Worm (Caenorhabditis elegans) whole organism, mixed stage, embryonic: ENCODE data around the gene T04G9.4.

ENCODE experiments used
- M03D4.4 ChIP-seq: sonication (generic microtip); optimal IDR thresholded peaks from 2 replicates; lab custom pipeline; 2017; ENCODE audit warnings: mild to moderate bottlenecking, missing genetic modification characterization, missing compliant biosample characterization
- bed-3 ChIP-seq: fragments of 200-800 bp; sonication (Bioruptor generic); optimal IDR thresholded peaks from 3 replicates; lab custom pipeline; 2018; ENCODE audit warnings: mild to moderate bottlenecking, missing genetic modification characterization, moderate library complexity, missing compliant biosample characterization
- blmp-1 ChIP-seq: fragments of 150-350 bp; optimal IDR thresholded peaks from 2 replicates; lab custom pipeline; 2014; ENCODE audit warnings: missing biosample characterization, missing genetic modification characterization
- ceh-39 ChIP-seq: fragments of 150-350 bp; optimal IDR thresholded peaks from 2 replicates; lab custom pipeline; 2014; ENCODE audit warnings: missing biosample characterization, missing genetic modification characterization
- ceh-43 ChIP-seq: fragments of 200-800 bp; sonication (Bioruptor generic); optimal IDR thresholded peaks from 2 replicates; lab custom pipeline; 2018; ENCODE audit warnings: mild to moderate bottlenecking, missing genetic modification characterization, moderate library complexity, missing compliant biosample characterization
- ceh-83 ChIP-seq: fragments of 200-800 bp; sonication (Bioruptor generic); optimal IDR thresholded peaks from 2 replicates; lab custom pipeline; 2018; ENCODE audit warnings: mild to moderate bottlenecking, missing genetic modification characterization, missing compliant biosample characterization
- ces-1 ChIP-seq: fragments of 150-350 bp; optimal IDR thresholded peaks from 2 replicates; lab custom pipeline; 2014; ENCODE audit warnings: missing biosample characterization, missing genetic modification reagents, missing genetic modification characterization
- cnd-1 ChIP-seq: fragments of 200-800 bp; sonication (Bioruptor generic); optimal IDR thresholded peaks from 2 replicates; lab custom pipeline; 2018; ENCODE audit warnings: mild to moderate bottlenecking, missing genetic modification characterization, missing compliant biosample characterization
- drap-1 ChIP-seq: fragments of 200-800 bp; sonication (Bioruptor generic); optimal IDR thresholded peaks from 3 replicates; lab custom pipeline; 2018; ENCODE audit warnings: mild to moderate bottlenecking, missing genetic modification characterization, missing compliant biosample characterization
- elt-1 ChIP-seq: sonication (generic microtip); optimal IDR thresholded peaks from 2 replicates; lab custom pipeline; 2017; ENCODE audit warnings: missing genetic modification characterization, mild to moderate bottlenecking, missing compliant biosample characterization, antibody characterized with exemption, moderate library complexity, borderline replicate concordance; ENCODE audit not compliant: insufficient read depth
- elt-3 ChIP-seq: fragments of 150-350 bp; optimal IDR thresholded peaks from 2 replicates; lab custom pipeline; 2014; ENCODE audit warnings: missing biosample characterization, missing genetic modification characterization
- flh-1 ChIP-seq: fragments of 200-800 bp; sonication (Bioruptor generic); optimal IDR thresholded peaks from 2 replicates; lab custom pipeline; 2018; ENCODE audit warnings: mild to moderate bottlenecking, missing genetic modification characterization, moderate library complexity, missing compliant biosample characterization
- ham-2 ChIP-seq: fragments of 200-800 bp; sonication (Bioruptor generic); optimal IDR thresholded peaks from 2 replicates; lab custom pipeline; 2018; ENCODE audit warnings: mild to moderate bottlenecking, missing genetic modification characterization, missing compliant biosample characterization
- hlh-1 ChIP-seq: fragments of 150-350 bp; optimal IDR thresholded peaks from 2 replicates; lab custom pipeline; 2014; ENCODE audit warnings: missing biosample characterization, missing genetic modification reagents, missing genetic modification characterization
- lin-13 ChIP-seq: fragments of 150-350 bp; optimal IDR thresholded peaks from 2 replicates; lab custom pipeline; 2014; ENCODE audit warnings: missing biosample characterization, missing genetic modification characterization
- lin-32 ChIP-seq: fragments of 200-800 bp; sonication (Bioruptor generic); optimal IDR thresholded peaks from 2 replicates; lab custom pipeline; 2018; ENCODE audit warnings: mild to moderate bottlenecking, missing genetic modification characterization, missing compliant biosample characterization
- mep-1 ChIP-seq: fragments of 150-350 bp; optimal IDR thresholded peaks from 2 replicates; lab custom pipeline; 2017; ENCODE audit warnings: missing biosample characterization, missing genetic modification reagents, missing genetic modification characterization, inconsistent platforms
- mls-2 ChIP-seq: sonication (generic microtip); optimal IDR thresholded peaks from 2 replicates; lab custom pipeline; 2016; ENCODE audit warnings: mild to moderate bottlenecking, missing genetic modification characterization, moderate library complexity, missing compliant biosample characterization
- nhr-237 ChIP-seq: fragments of 150-350 bp; optimal IDR thresholded peaks from 2 replicates; lab custom pipeline; 2014; ENCODE audit warnings: missing biosample characterization, missing genetic modification characterization
- nhr-28 ChIP-seq: fragments of 150-350 bp; optimal IDR thresholded peaks from 2 replicates; lab custom pipeline; 2014; ENCODE audit warnings: missing biosample characterization, missing genetic modification characterization
- nhr-76 ChIP-seq: sonication (generic microtip); optimal IDR thresholded peaks from 2 replicates; lab custom pipeline; 2017; ENCODE audit warnings: missing biosample characterization, missing genetic modification characterization
- pha-4 ChIP-seq: fragments of 150-350 bp; optimal IDR thresholded peaks from 2 replicates; lab custom pipeline; 2018; ENCODE audit warnings: missing biosample characterization, missing genetic modification reagents, missing genetic modification characterization
- sem-2 ChIP-seq: fragments of 200-800 bp; sonication (Bioruptor generic); optimal IDR thresholded peaks from 2 replicates; lab custom pipeline; 2018; ENCODE audit warnings: mild to moderate bottlenecking, missing genetic modification characterization, missing compliant biosample characterization
- snpc-4 ChIP-seq: fragments of 150-350 bp; optimal IDR thresholded peaks from 2 replicates; lab custom pipeline; 2014; ENCODE audit warnings: missing biosample characterization, missing genetic modification characterization
- sptf-1 ChIP-seq: sonication (generic microtip); optimal IDR thresholded peaks from 2 replicates; lab custom pipeline; 2017; ENCODE audit warnings: mild to moderate bottlenecking, missing genetic modification characterization, moderate library complexity, missing compliant biosample characterization
- tbx-8 ChIP-seq: fragments of 200-800 bp; sonication (Bioruptor generic); optimal IDR thresholded peaks from 2 replicates; lab custom pipeline; 2018; ENCODE audit warnings: mild to moderate bottlenecking, missing genetic modification characterization, moderate library complexity, missing compliant biosample characterization
- unc-120 ChIP-seq: sonication (generic microtip); optimal IDR thresholded peaks from 2 replicates; lab custom pipeline; 2017; ENCODE audit warnings: missing genetic modification characterization, missing compliant biosample characterization; ENCODE audit not compliant: poor library complexity, severe bottlenecking
- unc-39 ChIP-seq: fragments of 150-350 bp; optimal IDR thresholded peaks from 2 replicates; lab custom pipeline; 2014; ENCODE audit warnings: missing biosample characterization, missing genetic modification characterization
- unc-62 ChIP-seq: fragments of 150-350 bp; optimal IDR thresholded peaks from 2 replicates; lab custom pipeline; 2014; ENCODE audit warnings: missing biosample characterization, missing genetic modification reagents, missing genetic modification characterization
- zip-8 ChIP-seq: fragments of 150-350 bp; optimal IDR thresholded peaks from 2 replicates; lab custom pipeline; 2014; ENCODE audit warnings: missing biosample characterization, missing genetic modification characterization
- ztf-11 ChIP-seq: fragments of 150-350 bp; optimal IDR thresholded peaks from 2 replicates; lab custom pipeline; 2014; ENCODE audit warnings: missing biosample characterization, missing genetic modification characterization

The T04G9.4 gene

DNA sequence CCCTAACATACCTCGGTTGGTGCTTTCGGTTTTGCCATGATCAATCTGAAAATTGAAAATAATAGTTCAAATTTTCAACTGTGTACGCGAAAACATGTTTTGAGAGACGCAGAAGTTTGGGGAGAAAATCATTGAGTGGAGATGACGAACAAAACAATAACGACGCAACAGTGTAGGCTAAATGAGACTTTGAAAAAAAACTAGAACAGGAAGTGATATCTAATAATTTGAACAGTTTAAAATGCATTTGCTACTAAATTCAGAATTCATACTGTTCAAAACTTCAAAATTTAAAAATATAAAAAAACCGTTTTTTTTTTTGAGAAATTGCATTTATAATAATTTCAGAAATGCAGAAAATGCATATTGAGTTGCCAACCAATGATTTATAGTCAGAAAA is 40.8 kb downstream of the T04G9.4 start, which contains the start of gene F25E2.3:
TSS of gene F25E2.3 (minus strand) at position 101 of the 400 bp plus-strand sequence.
- TF ChIP-seq snpc-4 (tag; lab: Kevin White, UChicago): no peak
- TF ChIP-seq elt-1 (tag; lab: Kevin White, UChicago): no peak
- TF ChIP-seq lin-32: no peak
- TF ChIP-seq ces-1 (GFP tag; lab: Kevin White, UChicago): no peak
- no peak for TF ChIP-seq zip-8 (tag; lab: Kevin White, UChicago)
- no peak for TF ChIP-seq nhr-28 (tag; lab: Kevin White, UChicago)
- TF ChIP-seq M03D4.4: no peak
- no peak for TF ChIP-seq cnd-1
- TF ChIP-seq blmp-1 (tag; lab: Kevin White, UChicago): no peak
- TF ChIP-seq tbx-8 (GFP tag; lab: Kevin White, UChicago): no peak
- no peak for TF ChIP-seq flh-1
- TF ChIP-seq sptf-1 (tag; lab: Kevin White, UChicago): no peak
- TF ChIP-seq ceh-83 (GFP tag; lab: Kevin White, UChicago): no peak
- no peak for TF ChIP-seq ceh-43
- TF ChIP-seq ceh-39 (tag; lab: Kevin White, UChicago): no peak
- TF ChIP-seq bed-3 (GFP tag; lab: Kevin White, UChicago): no peak
- no peak for TF ChIP-seq hlh-1 (tag; lab: Kevin White, UChicago)
- TF ChIP-seq sem-2 (GFP tag; lab: Kevin White, UChicago): no peak
- TF ChIP-seq, all 35 proteins: peak for 0

ce11 chrX:815929-816328 is 43.7 kb downstream of the T04G9.4 start, which contains the start of gene ifd-2:
Gene ifd-2, minus strand, starts transcription at chrX:815929.
- TF ChIP-seq flh-1 (no peak), ztf-11 (tag; lab: Kevin White, UChicago) (no peak), drap-1 (GFP tag; lab: Kevin White, UChicago) (no peak), ham-2 (GFP tag; lab: Kevin White, UChicago) (no peak), bed-3 (GFP tag; lab: Kevin White, UChicago) (no peak), M03D4.4 (no peak), unc-62 (GFP tag; lab: Kevin White, UChicago) (no peak), unc-39 (tag; lab: Kevin White, UChicago) (no peak), mep-1 (tag; lab: Kevin White, UChicago) (no peak), mls-2 (tag; lab: Kevin White, UChicago) (no peak), ces-1 (GFP tag; lab: Kevin White, UChicago) (no peak), sem-2 (GFP tag; lab: Kevin White, UChicago) (no peak), ceh-83 (GFP tag; lab: Kevin White, UChicago) (no peak), hlh-1 (tag; lab: Kevin White, UChicago) (no peak), sptf-1 (tag; lab: Kevin White, UChicago) (no peak), pha-4 (tag; lab: Kevin White, UChicago) (no peak), elt-3 (tag; lab: Kevin White, UChicago) (no peak)
- TF ChIP-seq, all 35 proteins: peak for 0

DNA sequence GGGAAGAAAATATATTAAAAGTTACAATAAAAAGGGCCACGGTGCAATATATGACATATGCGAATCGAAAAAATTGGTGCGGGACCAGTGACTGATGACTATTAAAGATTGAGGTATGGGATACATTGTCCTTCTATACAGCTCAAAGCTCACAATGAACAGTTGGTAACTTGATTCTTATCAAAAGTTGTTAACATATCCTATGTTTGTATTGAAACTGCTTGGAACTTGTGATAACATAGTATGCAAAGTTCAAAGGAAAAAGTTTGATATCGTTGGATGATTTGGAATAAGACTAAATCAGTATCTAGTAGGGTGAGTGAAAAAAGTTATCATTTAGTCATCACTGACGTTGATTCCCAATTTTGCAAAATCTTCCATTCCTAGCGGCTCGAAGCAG is 45.7 kb downstream of the T04G9.4 start:
- TF ChIP-seq unc-62 (GFP tag; lab: Kevin White, UChicago): no peak
- no peak for TF ChIP-seq snpc-4 (tag; lab: Kevin White, UChicago)
- TF ChIP-seq lin-13: no peak
- TF ChIP-seq nhr-28 (tag; lab: Kevin White, UChicago): no peak
- TF ChIP-seq sem-2 (GFP tag; lab: Kevin White, UChicago): no peak
- no peak for TF ChIP-seq ces-1 (GFP tag; lab: Kevin White, UChicago)
- no peak for TF ChIP-seq ztf-11 (tag; lab: Kevin White, UChicago)
- TF ChIP-seq nhr-76: no peak

ce11 chrX:823736-824135 is 51.5 kb downstream of the T04G9.4 start:
- TF ChIP-seq ceh-83 (GFP tag; lab: Kevin White, UChicago) (no peak), unc-120 (tag; lab: Kevin White, UChicago) (no peak), cnd-1 (no peak), drap-1 (GFP tag; lab: Kevin White, UChicago) (no peak), nhr-237 (tag; lab: Kevin White, UChicago) (no peak), ces-1 (GFP tag; lab: Kevin White, UChicago) (no peak), ham-2 (GFP tag; lab: Kevin White, UChicago) (no peak)
- TF ChIP-seq, all 35 proteins: peak for 0
